Worm (Caenorhabditis elegans): ENCODE results near the gene C29E4.12.

DNA sequence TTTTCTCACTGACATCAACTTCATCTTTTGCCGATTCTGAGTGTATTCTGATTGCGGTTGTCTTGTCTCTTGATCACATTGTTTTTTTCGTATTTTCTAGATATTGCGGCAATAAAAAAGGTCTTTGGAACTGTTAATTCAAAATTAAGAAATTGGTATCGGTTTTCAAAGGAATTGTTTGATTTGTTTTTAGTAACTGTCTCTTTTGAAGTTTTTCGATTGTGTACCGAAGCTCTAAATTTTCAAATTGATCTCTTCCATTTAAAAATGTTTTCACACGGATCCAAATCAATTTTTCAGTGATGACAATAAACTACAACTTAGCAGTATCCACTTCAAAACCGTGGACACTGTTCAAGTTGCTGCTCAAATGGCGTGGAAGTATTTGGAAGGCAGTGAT is 40.2 kb upstream of the C29E4.12 start, which contains the start of gene best-24:
- TF ChIP-seq nfya-1 (tag; optimal IDR thresholded peaks at IDR 0.05; ENCODE audit: insufficient read depth) (no peak), ztf-4 (tag; optimal IDR thresholded peaks at IDR 0.05) (no peak), aly-2 (tag; optimal IDR thresholded peaks at IDR 0.05) (no peak), nhr-77 (tag; optimal IDR thresholded peaks at IDR 0.05) (no peak), nhr-11 (tag; optimal IDR thresholded peaks at IDR 0.05) (no peak), ama-1 (optimal IDR thresholded peaks at IDR 0.05) (no peak)
